Worm (Caenorhabditis elegans) whole organism, midembryonic: Measurements from ENCODE around the gene vps-35.

Experiments used
- T22C8.4 ChIP-seq: fragments of 200-800 bp; sonication (Bioruptor generic); IDR thresholded peaks from 2 replicates; pipeline ENCODE4 v1.3.6; 2022; ENCODE audit warnings: missing genetic modification characterization, missing compliant biosample characterization
- cog-1 ChIP-seq: sonication (generic microtip); optimal IDR thresholded peaks from 2 replicates; lab custom pipeline; 2016; ENCODE audit warnings: missing genetic modification characterization, missing compliant biosample characterization
- klf-2 ChIP-seq: fragments of 200-800 bp; sonication (Bioruptor generic); conservative IDR thresholded peaks from 2 replicates; pipeline ENCODE4 v1.3.6; 2022; ENCODE audit warnings: missing genetic modification reagents, missing genetic modification characterization, missing compliant biosample characterization
- med-1 ChIP-seq: sonication (generic microtip); optimal IDR thresholded peaks from 2 replicates; lab custom pipeline; 2017; ENCODE audit warnings: missing genetic modification characterization, mild to moderate bottlenecking, missing compliant biosample characterization, antibody characterized with exemption, missing genetic modification reagents; ENCODE audit not compliant: insufficient read depth
- tab-1 ChIP-seq: fragments of 200-800 bp; sonication (Bioruptor generic); IDR thresholded peaks from 2 replicates; pipeline ENCODE4 v1.3.6; 2022; ENCODE audit warnings: missing genetic modification characterization, missing compliant biosample characterization

DNA sequence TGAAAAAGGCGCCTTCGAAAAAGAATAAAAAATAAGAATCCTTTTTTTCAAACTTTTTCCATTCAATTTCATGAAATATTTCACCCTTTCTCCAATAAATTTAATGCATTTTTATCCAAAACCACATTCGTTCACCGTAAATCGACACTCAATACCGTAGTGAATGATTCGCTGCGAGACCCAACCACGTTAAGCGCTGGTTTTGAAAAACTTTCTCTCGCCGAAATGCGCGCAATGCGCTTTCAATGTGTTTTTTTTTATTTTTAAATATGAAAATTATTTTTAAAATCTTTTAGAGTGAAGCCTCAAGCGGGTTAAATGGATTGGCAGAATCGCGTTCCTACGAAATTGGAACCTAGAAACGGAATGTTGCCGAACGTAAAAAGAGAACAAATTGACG lies 1.3 kb upstream of the vps-35 start, which contains the start of gene F59G1.8:
- TF ChIP-seq klf-2 (no peak), med-1 (GFP tag; lab: Kevin White, UChicago) (no peak), T22C8.4 (no peak), tab-1 (no peak), cog-1 (tag; lab: Kevin White, UChicago) (no peak)
